Worm (Caenorhabditis elegans) whole organism, early embryonic: ENCODE data around the gene F26G1.9.

Source experiments
- F13C5.2 ChIP-seq: sonication (generic microtip); optimal IDR thresholded peaks from 2 replicates; lab custom pipeline; 2017; ENCODE audit warnings: mild to moderate bottlenecking, missing genetic modification characterization, inconsistent platforms, missing compliant biosample characterization
- aly-1 ChIP-seq: sonication (generic microtip); optimal IDR thresholded peaks from 2 replicates; lab custom pipeline; 2016; ENCODE audit warnings: missing genetic modification characterization, missing compliant biosample characterization
- ama-1 ChIP-seq: fragments of 150-350 bp; optimal IDR thresholded peaks from 2 replicates; lab custom pipeline; 2014
- ets-7 ChIP-seq: sonication (generic microtip); optimal IDR thresholded peaks from 2 replicates; lab custom pipeline; 2016; ENCODE audit warnings: missing genotype, missing genetic modification characterization, missing compliant biosample characterization
- hmbx-1 ChIP-seq: sonication (generic microtip); optimal IDR thresholded peaks from 2 replicates; lab custom pipeline; 2016; ENCODE audit warnings: mild to moderate bottlenecking, missing genetic modification characterization, missing compliant biosample characterization
- hmg-4 ChIP-seq: fragments of 200-800 bp; sonication (Bioruptor generic); optimal IDR thresholded peaks from 2 replicates; lab custom pipeline; 2018; ENCODE audit warnings: mild to moderate bottlenecking, missing genetic modification characterization, missing compliant biosample characterization
- hnd-1 ChIP-seq: sonication (generic microtip); optimal IDR thresholded peaks from 2 replicates; lab custom pipeline; 2016; ENCODE audit warnings: missing genetic modification characterization, missing compliant biosample characterization
- scrt-1 ChIP-seq: fragments of 200-800 bp; sonication (Bioruptor generic); IDR thresholded peaks from 2 replicates; pipeline ENCODE4 v1.3.6; 2022; ENCODE audit warnings: missing genetic modification characterization, missing compliant biosample characterization
- tra-4 ChIP-seq: sonication (generic microtip); optimal IDR thresholded peaks from 2 replicates; lab custom pipeline; 2017; ENCODE audit warnings: missing genetic modification characterization, missing compliant biosample characterization

DNA sequence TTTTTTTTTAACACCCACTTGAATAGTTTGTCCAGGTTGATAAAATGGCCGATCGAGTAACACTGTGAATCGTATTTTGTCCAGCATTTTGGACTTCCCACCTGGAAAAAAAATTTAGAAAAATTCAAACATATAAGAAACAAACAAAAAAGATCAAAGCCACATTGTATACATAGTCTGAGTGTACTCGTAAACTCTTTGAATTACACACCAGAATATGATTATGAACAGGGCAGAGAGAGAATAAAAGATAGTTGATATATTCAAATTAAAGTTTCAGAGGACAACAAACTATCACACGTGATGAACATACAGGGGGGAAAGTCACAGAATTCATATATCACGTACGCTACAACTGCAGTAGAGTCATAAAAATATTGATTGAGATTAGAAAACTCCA, 7.5 kb downstream of the F26G1.9 start, which contains the start of gene ttm-2:
- TF ChIP-seq ama-1 (lab: Kevin White, UChicago) = no peak
- TF ChIP-seq hnd-1 = no peak
- no peak for TF ChIP-seq scrt-1 (GFP tag; lab: Robert Waterston, UW)
- TF ChIP-seq hmg-4 (GFP tag; lab: Kevin White, UChicago) = no peak
- no peak for TF ChIP-seq hmbx-1 (tag; lab: Kevin White, UChicago)
- no peak for TF ChIP-seq F13C5.2 (tag; lab: Kevin White, UChicago)
- TF ChIP-seq ets-7 (tag; lab: Kevin White, UChicago) = no peak
- no peak for TF ChIP-seq tra-4 (tag; lab: Kevin White, UChicago)
- no peak for TF ChIP-seq aly-1 (tag; lab: Kevin White, UChicago)
